Fruit fly (Drosophila melanogaster) whole organism, prepupa: ENCODE results near the gene Pcd.

Source experiments
- CG10669 ChIP-seq: fragments of 200-800 bp; sonication (Bioruptor generic); optimal IDR thresholded peaks from 3 replicates; lab custom pipeline; 2018; ENCODE audit warnings: missing biosample characterization, mild to moderate bottlenecking, missing genetic modification characterization, moderate library complexity
- CG11294 ChIP-seq: fragments of 200-800 bp; sonication (Bioruptor generic); IDR thresholded peaks from 2 replicates; pipeline ENCODE4 v1.3.6; 2022; ENCODE audit warnings: missing biosample characterization, missing genetic modification characterization
- CG11762 ChIP-seq: fragments of 200-800 bp; sonication (Bioruptor generic); optimal IDR thresholded peaks from 3 replicates; lab custom pipeline; 2016; ENCODE audit warnings: missing biosample characterization, missing genetic modification characterization; ENCODE audit not compliant: insufficient read depth
- CG11902 ChIP-seq: fragments of 200-800 bp; sonication (Bioruptor generic); optimal IDR thresholded peaks from 3 replicates; lab custom pipeline; 2016; ENCODE audit warnings: missing biosample characterization, missing genetic modification characterization
- CG15336 ChIP-seq: fragments of 200-800 bp; sonication (Bioruptor generic); IDR thresholded peaks from 2 replicates; pipeline ENCODE4 v1.3.6; 2022; ENCODE audit warnings: missing biosample characterization, missing genetic modification characterization
- CG1621 ChIP-seq: fragments of 200-800 bp; sonication (Bioruptor generic); optimal IDR thresholded peaks from 3 replicates; lab custom pipeline; 2018; ENCODE audit warnings: missing biosample characterization, mild to moderate bottlenecking, missing genetic modification characterization
- CG3032 ChIP-seq: fragments of 200-800 bp; optimal IDR thresholded peaks from 2 replicates; lab custom pipeline; 2019; ENCODE audit warnings: missing biosample characterization, mild to moderate bottlenecking, missing genetic modification characterization, moderate library complexity
- CG31627 ChIP-seq: fragments of 200-800 bp; sonication (Bioruptor generic); optimal IDR thresholded peaks from 3 replicates; lab custom pipeline; 2016; ENCODE audit warnings: missing biosample characterization, missing genetic modification characterization
- CG34406 ChIP-seq: fragments of 200-800 bp; sonication (Bioruptor generic); optimal IDR thresholded peaks from 3 replicates; lab custom pipeline; 2016; ENCODE audit warnings: missing biosample characterization, missing genetic modification characterization
- CG3919 ChIP-seq: fragments of 200-800 bp; sonication (Bioruptor generic); optimal IDR thresholded peaks from 3 replicates; lab custom pipeline; 2016; ENCODE audit warnings: missing biosample characterization, missing genetic modification characterization
- CG4318 ChIP-seq: fragments of 200-800 bp; sonication (Bioruptor generic); optimal IDR thresholded peaks from 3 replicates; lab custom pipeline; 2017; ENCODE audit warnings: missing biosample characterization, mild to moderate bottlenecking, missing genetic modification characterization
- CG6163 ChIP-seq: fragments of 200-800 bp; sonication (Bioruptor generic); IDR thresholded peaks from 3 replicates; pipeline ENCODE4 v1.3.6; 2022; ENCODE audit warnings: missing biosample characterization, missing genetic modification characterization
- CG6276 ChIP-seq: fragments of 200-800 bp; sonication (Bioruptor generic); optimal IDR thresholded peaks from 2 replicates; lab custom pipeline; 2017; ENCODE audit warnings: missing biosample characterization, mild to moderate bottlenecking, missing genetic modification characterization
- CG6792 ChIP-seq: fragments of 200-800 bp; sonication (Bioruptor generic); optimal IDR thresholded peaks from 3 replicates; lab custom pipeline; 2016; ENCODE audit warnings: missing biosample characterization, missing genetic modification characterization
- CG6808 ChIP-seq: fragments of 200-800 bp; sonication (Bioruptor generic); optimal IDR thresholded peaks from 3 replicates; lab custom pipeline; 2017; ENCODE audit warnings: missing biosample characterization, missing genetic modification characterization, mild to moderate bottlenecking, moderate library complexity, missing genetic modification reagents
- CG6854 ChIP-seq: fragments of 200-800 bp; sonication (Bioruptor generic); optimal IDR thresholded peaks from 2 replicates; lab custom pipeline; 2017; ENCODE audit warnings: missing biosample characterization, mild to moderate bottlenecking, missing genetic modification characterization
- CG7368 ChIP-seq: fragments of 200-800 bp; sonication (Bioruptor generic); optimal IDR thresholded peaks from 3 replicates; lab custom pipeline; 2016; ENCODE audit warnings: missing biosample characterization, missing genetic modification characterization
- CG8119 ChIP-seq: fragments of 200-800 bp; sonication (Bioruptor generic); IDR thresholded peaks from 3 replicates; pipeline ENCODE4 v1.3.6; 2022; ENCODE audit warnings: missing biosample characterization, missing genetic modification characterization
- CG8319 ChIP-seq: fragments of 200-800 bp; sonication (Bioruptor generic); optimal IDR thresholded peaks from 3 replicates; lab custom pipeline; 2016; ENCODE audit warnings: missing biosample characterization, missing genetic modification characterization
- CG8632 ChIP-seq: fragments of 200-800 bp; sonication (Bioruptor generic); optimal IDR thresholded peaks from 3 replicates; lab custom pipeline; 2016; ENCODE audit warnings: missing biosample characterization, missing genetic modification characterization
- CG9139 ChIP-seq: fragments of 200-800 bp; sonication (Bioruptor generic); optimal IDR thresholded peaks from 3 replicates; lab custom pipeline; 2017; ENCODE audit warnings: missing biosample characterization, mild to moderate bottlenecking, missing genetic modification characterization
- Eip75B ChIP-seq: fragments of 200-800 bp; sonication (Bioruptor generic); optimal IDR thresholded peaks from 3 replicates; lab custom pipeline; 2016; ENCODE audit warnings: missing biosample characterization, missing genetic modification characterization
- Eip93F ChIP-seq: fragments of 200-800 bp; sonication (Bioruptor generic); optimal IDR thresholded peaks from 2 replicates; lab custom pipeline; 2016; ENCODE audit warnings: missing biosample characterization, mild to moderate bottlenecking, missing genetic modification characterization
- Ets21C ChIP-seq: fragments of 200-800 bp; sonication (Bioruptor generic); optimal IDR thresholded peaks from 3 replicates; lab custom pipeline; 2016; ENCODE audit warnings: missing biosample characterization, missing genetic modification characterization
- Ets96B ChIP-seq: fragments of 200-800 bp; optimal IDR thresholded peaks from 2 replicates; lab custom pipeline; 2019; ENCODE audit warnings: missing biosample characterization, mild to moderate bottlenecking, missing genetic modification characterization, moderate library complexity
- Hr38 ChIP-seq: sonication (Bioruptor generic); optimal IDR thresholded peaks from 2 replicates; lab custom pipeline; 2016; ENCODE audit warnings: missing biosample characterization, missing genetic modification characterization
- Hr4 ChIP-seq: fragments of 200-800 bp; sonication (Bioruptor generic); optimal IDR thresholded peaks from 3 replicates; lab custom pipeline; 2016; ENCODE audit warnings: missing biosample characterization, missing genetic modification characterization
- Lpt ChIP-seq: fragments of 200-800 bp; sonication (Bioruptor generic); optimal IDR thresholded peaks from 3 replicates; lab custom pipeline; 2016; ENCODE audit warnings: missing biosample characterization, missing genetic modification characterization
- Met ChIP-seq: fragments of 200-800 bp; sonication (Bioruptor generic); optimal IDR thresholded peaks from 3 replicates; lab custom pipeline; 2016; ENCODE audit warnings: missing biosample characterization, missing genetic modification characterization
- OdsH ChIP-seq: fragments of 200-800 bp; sonication (Bioruptor generic); optimal IDR thresholded peaks from 3 replicates; lab custom pipeline; 2016; ENCODE audit warnings: missing biosample characterization, missing genetic modification characterization
- Smox ChIP-seq: fragments of 200-800 bp; sonication (Bioruptor generic); optimal IDR thresholded peaks from 3 replicates; lab custom pipeline; 2016; ENCODE audit warnings: missing biosample characterization, missing genetic modification characterization
- Sox102F ChIP-seq: fragments of 200-800 bp; sonication (Bioruptor generic); optimal IDR thresholded peaks from 2 replicates; lab custom pipeline; 2016; ENCODE audit warnings: missing biosample characterization, mild to moderate bottlenecking, missing genetic modification characterization
- Sox15 ChIP-seq: fragments of 200-800 bp; sonication (Bioruptor generic); optimal IDR thresholded peaks from 3 replicates; lab custom pipeline; 2016; ENCODE audit warnings: missing biosample characterization, missing genetic modification characterization
- achi ChIP-seq: fragments of 200-800 bp; sonication (Bioruptor generic); optimal IDR thresholded peaks from 3 replicates; lab custom pipeline; 2016; ENCODE audit warnings: missing biosample characterization, missing genetic modification characterization
- acj6 ChIP-seq: fragments of 200-800 bp; sonication (Bioruptor generic); optimal IDR thresholded peaks from 3 replicates; lab custom pipeline; 2016; ENCODE audit warnings: missing biosample characterization, missing genetic modification characterization
- dac ChIP-seq: fragments of 200-800 bp; sonication (Bioruptor generic); optimal IDR thresholded peaks from 2 replicates; lab custom pipeline; 2017; ENCODE audit warnings: missing biosample characterization, mild to moderate bottlenecking, missing genetic modification characterization
- dsx ChIP-seq: fragments of 200-800 bp; optimal IDR thresholded peaks from 3 replicates; lab custom pipeline; 2019; ENCODE audit warnings: missing biosample characterization, mild to moderate bottlenecking, missing genetic modification characterization, moderate library complexity; ENCODE audit not compliant: poor library complexity, severe bottlenecking
- eg ChIP-seq: fragments of 200-800 bp; sonication (Bioruptor generic); IDR thresholded peaks from 3 replicates; pipeline ENCODE4 v1.3.6; 2022; ENCODE audit warnings: missing biosample characterization, missing genetic modification characterization
- esn ChIP-seq: fragments of 200-800 bp; sonication (Bioruptor generic); optimal IDR thresholded peaks from 2 replicates; lab custom pipeline; 2016; ENCODE audit warnings: missing biosample characterization, mild to moderate bottlenecking, missing genetic modification characterization, moderate library complexity
- fd59A ChIP-seq: fragments of 200-800 bp; sonication (Bioruptor generic); optimal IDR thresholded peaks from 2 replicates; lab custom pipeline; 2017; ENCODE audit warnings: missing biosample characterization, mild to moderate bottlenecking, missing genetic modification characterization, missing genetic modification reagents
- fd85E ChIP-seq: fragments of 200-800 bp; sonication (Bioruptor generic); optimal IDR thresholded peaks from 3 replicates; lab custom pipeline; 2016; ENCODE audit warnings: missing biosample characterization, missing genetic modification characterization
- net ChIP-seq: fragments of 200-800 bp; sonication (Bioruptor generic); optimal IDR thresholded peaks from 3 replicates; lab custom pipeline; 2016; ENCODE audit warnings: missing biosample characterization, missing genetic modification characterization
- pdm3 ChIP-seq: fragments of 200-800 bp; sonication (Bioruptor generic); optimal IDR thresholded peaks from 3 replicates; lab custom pipeline; 2016; ENCODE audit warnings: missing biosample characterization, missing genetic modification characterization
- salr ChIP-seq, 2 experiments: fragments of 200-800 bp; sonication (Bioruptor generic); optimal IDR thresholded peaks; 3 replicates each; lab custom pipeline; 2016 to 2018; ENCODE audit warnings: missing biosample characterization in 2 of 2, missing genetic modification characterization in 2 of 2, mild to moderate bottlenecking in 1 of 2
- spab ChIP-seq: fragments of 200-800 bp; sonication (Bioruptor generic); optimal IDR thresholded peaks from 2 replicates; lab custom pipeline; 2017; ENCODE audit warnings: missing biosample characterization, mild to moderate bottlenecking, missing genetic modification characterization, missing genetic modification reagents
- ss ChIP-seq, 2 experiments: fragments of 200-800 bp; sonication (Bioruptor generic); optimal IDR thresholded peaks; 2 replicates in 1 of 2; 3 replicates in 1 of 2; lab custom pipeline; 2017 to 2018; ENCODE audit warnings: mild to moderate bottlenecking in 2 of 2, missing biosample characterization in 2 of 2, missing genetic modification characterization in 2 of 2, moderate library complexity in 1 of 2
- svp ChIP-seq: fragments of 200-800 bp; sonication (Bioruptor generic); peaks from one replicate; lab custom pipeline; 2016; ENCODE audit warnings: missing biosample characterization, missing genetic modification characterization
- topi ChIP-seq: fragments of 200-800 bp; sonication (Bioruptor generic); optimal IDR thresholded peaks from 3 replicates; lab custom pipeline; 2016; ENCODE audit warnings: missing biosample characterization, missing genetic modification characterization

Pcd gene

dm6 chr3R:29763154-29763553 lies 40.2 kb downstream of the Pcd start (continued):
- TF ChIP-seq Hr38 (GFP tag; lab: Kevin White, UChicago), result no peak
- peak; percentile 98 for TF ChIP-seq Ets21C (GFP tag; lab: Kevin White, UChicago)
- peak; percentile 76 for TF ChIP-seq CG3032 (tag; lab: Kevin White, UChicago)
- peak; percentile 99 for TF ChIP-seq Sox102F (GFP tag; lab: Kevin White, UChicago)
- peak; percentile 99 for TF ChIP-seq topi
- peak; percentile 93 for TF ChIP-seq Eip75B (GFP tag; lab: Kevin White, UChicago)
- TF ChIP-seq Eip93F (GFP tag; lab: Kevin White, UChicago), result peak; percentile 96
- TF ChIP-seq CG3919 (GFP tag; lab: Kevin White, UChicago), result peak; percentile 97
- peak; percentile 94 for TF ChIP-seq pdm3 (GFP tag; lab: Kevin White, UChicago)
- peak; percentile 39 to 73 for TF ChIP-seq ss (GFP tag; optimal IDR thresholded peaks at IDR 0.05; lab: Kevin White, UChicago)
- TF ChIP-seq CG6163, result peak; percentile 90
- TF ChIP-seq net, result peak; percentile 86
- peak; percentile 67 for TF ChIP-seq Lpt (GFP tag; lab: Kevin White, UChicago)
- TF ChIP-seq CG11902, result peak; percentile 97
- peak; percentile 79 for TF ChIP-seq Hr4
- TF ChIP-seq dsx (GFP tag; lab: Kevin White, UChicago), result peak; percentile 68
- TF ChIP-seq CG15336 (GFP tag; lab: Robert Waterston, UW), result peak; percentile 77
- TF ChIP-seq CG8119 (GFP tag; lab: Robert Waterston, UW), result peak; percentile 72; the same call in 2 of the 3 replicates
- peak; percentile 99 for TF ChIP-seq esn (GFP tag; lab: Kevin White, UChicago)
- TF ChIP-seq CG4318 (GFP tag; lab: Kevin White, UChicago), result peak; percentile 22
- TF ChIP-seq svp (GFP tag; lab: Kevin White, UChicago), result peak; percentile 98
- peak; percentile 65; the same call in 1 of the 2 replicates for TF ChIP-seq CG11294 (GFP tag; lab: Robert Waterston, UW)
- TF ChIP-seq CG6854 (GFP tag; lab: Kevin White, UChicago), result peak; percentile 96
- TF ChIP-seq eg (GFP tag; lab: Robert Waterston, UW), result peak; percentile 83
- peak; percentile 94 for TF ChIP-seq OdsH (GFP tag; lab: Kevin White, UChicago)
- TF ChIP-seq CG31627 (GFP tag; lab: Kevin White, UChicago), result peak; percentile 99
- TF ChIP-seq CG9139 (GFP tag; lab: Kevin White, UChicago), result peak; percentile 53
- peak; percentile 90 for TF ChIP-seq achi (GFP tag; lab: Kevin White, UChicago)
- peak; percentile 61 to 65 for TF ChIP-seq salr (GFP tag; optimal IDR thresholded peaks at IDR 0.05; lab: Kevin White, UChicago)
- peak; percentile 94 for TF ChIP-seq CG34406
- peak; percentile 97 for TF ChIP-seq Met
- peak; percentile 66 for TF ChIP-seq CG6808 (GFP tag; lab: Kevin White, UChicago)
- peak; percentile 48 for TF ChIP-seq CG6276 (GFP tag; lab: Kevin White, UChicago)
- TF ChIP-seq Smox (GFP tag; lab: Kevin White, UChicago), result peak; percentile 98
- TF ChIP-seq acj6 (GFP tag; lab: Kevin White, UChicago), result peak; percentile 96
- TF ChIP-seq, all 60 proteins: peak for 57

- TF ChIP-seq CG6854 (GFP tag; lab: Kevin White, UChicago) (peak; percentile 10), Ets96B (no peak), CG6792 (GFP tag; lab: Kevin White, UChicago) (peak; percentile 16), dsx (GFP tag; lab: Kevin White, UChicago) (no peak), CG11762 (no peak), Eip93F (GFP tag; lab: Kevin White, UChicago) (no peak), CG8319 (GFP tag; lab: Kevin White, UChicago) (no peak), fd59A (GFP tag; lab: Kevin White, UChicago) (no peak), CG7368 (GFP tag; lab: Kevin White, UChicago) (no peak), Smox (GFP tag; lab: Kevin White, UChicago) (peak; percentile 61), acj6 (GFP tag; lab: Kevin White, UChicago) (peak; percentile 32), spab (no peak), dac (GFP tag; lab: Kevin White, UChicago) (no peak), achi (GFP tag; lab: Kevin White, UChicago) (peak; percentile 21), pdm3 (GFP tag; lab: Kevin White, UChicago) (peak; percentile 3), Hr38 (GFP tag; lab: Kevin White, UChicago) (no peak), topi (peak; percentile 79), CG15336 (GFP tag; lab: Robert Waterston, UW) (peak; percentile 46), CG8119 (GFP tag; lab: Robert Waterston, UW) (no peak), CG6276 (GFP tag; lab: Kevin White, UChicago) (peak; percentile 12), CG8632 (no peak), CG1621 (tag; lab: Kevin White, UChicago) (no peak), net (no peak), CG34406 (peak; percentile 40), fd85E (GFP tag; lab: Kevin White, UChicago) (no peak), CG6808 (GFP tag; lab: Kevin White, UChicago) (no peak), CG10669 (GFP tag; lab: Kevin White, UChicago) (peak; percentile 1), Sox15 (GFP tag; lab: Kevin White, UChicago) (no peak)
Observed at dm6 chr3R:29763804-29764203, 40.8 kb downstream of the Pcd start.
